Worm (Caenorhabditis elegans): Measurements from ENCODE around the gene Y53G8AR.9.

Y53G8AR.9 gene

DNA sequence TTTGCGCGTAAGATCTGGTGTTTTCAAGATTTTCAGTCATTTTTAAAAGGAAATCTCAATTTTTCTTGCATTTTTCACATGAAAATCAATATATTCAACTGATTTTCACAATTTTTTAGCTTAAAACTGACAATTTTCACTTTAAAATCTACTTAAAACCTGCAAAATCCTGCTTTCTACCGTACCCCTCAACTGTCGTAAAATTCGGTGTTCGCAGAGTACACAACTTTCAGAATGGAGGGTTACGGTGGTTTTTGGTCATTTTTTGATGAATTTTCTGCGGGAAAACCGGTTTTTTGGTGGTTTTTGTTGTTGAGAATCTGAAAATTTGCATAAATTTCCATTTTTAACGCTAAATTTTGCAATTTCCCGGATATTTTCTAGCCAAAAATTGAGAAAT, 8.9 kb downstream of the Y53G8AR.9 start:
- TF ChIP-seq snpc-1.1 (tag; optimal IDR thresholded peaks at IDR 0.05; ENCODE audit: insufficient read depth) (no peak), madf-8 (GFP tag; conservative IDR thresholded peaks at IDR 0.05) (0 out of 2 replicates have a peak, but pooled peaks have one; percentile 9), athp-1 (tag; optimal IDR thresholded peaks at IDR 0.05) (no peak), sdz-38 (tag; optimal IDR thresholded peaks at IDR 0.05) (no peak), K12H6.12 (tag; optimal IDR thresholded peaks at IDR 0.05) (no peak), akir-1 (GFP tag; optimal IDR thresholded peaks at IDR 0.05) (no peak), F49E8.2 (tag; optimal IDR thresholded peaks at IDR 0.05; ENCODE audit: insufficient read depth) (no peak), lin-35 (GFP tag; optimal IDR thresholded peaks at IDR 0.05) (no peak), F39B2.1 (GFP tag; IDR thresholded peaks at IDR 0.05) (no peak), lir-1 (GFP tag; conservative IDR thresholded peaks at IDR 0.05) (no peak), xnd-1 (tag; optimal IDR thresholded peaks at IDR 0.05) (peak; percentile 36), cebp-2 (GFP tag; IDR thresholded peaks at IDR 0.05) (no peak), K11D2.4 (GFP tag; IDR thresholded peaks at IDR 0.05) (no peak), efl-1 (GFP tag; optimal IDR thresholded peaks at IDR 0.05) (peak; percentile 60), egl-18 (GFP tag; IDR thresholded peaks at IDR 0.05) (no peak), ztf-18 (tag; optimal IDR thresholded peaks at IDR 0.05) (no peak), fkh-3 (tag; optimal IDR thresholded peaks at IDR 0.05) (no peak), lsl-1 (GFP tag; optimal IDR thresholded peaks at IDR 0.05) (peak; percentile 83), dpl-1 (GFP tag; optimal IDR thresholded peaks at IDR 0.05) (peak; percentile 11), C06A6.2 (GFP tag; conservative IDR thresholded peaks at IDR 0.05) (no peak), madf-6 (GFP tag; IDR thresholded peaks at IDR 0.05) (peak; percentile 57), sptf-2 (GFP tag; optimal IDR thresholded peaks at IDR 0.05) (no peak), F33H1.4 (GFP tag; IDR thresholded peaks at IDR 0.05) (peak; percentile 22; the same call in 1 of the 2 replicates), cebp-1 (GFP tag; IDR thresholded peaks at IDR 0.05) (no peak), cebp-1 (tag; optimal IDR thresholded peaks at IDR 0.05) (no peak), lin-54 (GFP tag; optimal IDR thresholded peaks at IDR 0.05) (peak; percentile 0), nhr-90 (tag; optimal IDR thresholded peaks at IDR 0.05) (no peak), ztf-25 (GFP tag; IDR thresholded peaks at IDR 0.05) (no peak), B0019.2 (GFP tag; conservative IDR thresholded peaks at IDR 0.05) (no peak)

DNA sequence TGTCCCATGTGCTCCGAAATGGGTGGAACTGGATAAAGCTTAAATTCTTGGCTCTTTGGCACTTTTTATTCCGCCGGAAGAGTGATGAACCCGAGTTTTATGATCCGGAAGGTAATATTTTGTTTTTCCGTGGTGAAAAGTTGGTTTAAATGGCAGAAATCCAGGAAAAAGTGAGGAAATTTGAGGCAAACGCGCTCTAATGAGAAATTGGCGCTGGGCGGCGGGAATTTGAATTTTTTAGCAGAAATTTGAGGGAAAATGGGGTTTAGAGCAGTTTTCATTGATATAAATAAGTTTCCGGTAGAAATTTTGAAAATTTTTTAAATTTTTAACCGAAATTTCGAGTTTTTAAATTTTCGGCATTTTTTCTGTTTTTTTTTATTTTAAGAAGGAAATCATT, 9.4 kb downstream of the Y53G8AR.9 start:
- TF ChIP-seq mcd-1 (GFP tag; IDR thresholded peaks at IDR 0.05) (peak; percentile 63), ztf-25 (GFP tag; IDR thresholded peaks at IDR 0.05) (no peak), efl-1 (GFP tag; optimal IDR thresholded peaks at IDR 0.05) (peak; percentile 40), lin-54 (GFP tag; optimal IDR thresholded peaks at IDR 0.05) (peak; percentile 49), nfyb-1 (GFP tag; IDR thresholded peaks at IDR 0.05) (no peak)

- TF ChIP-seq lir-1 (GFP tag; conservative IDR thresholded peaks at IDR 0.05) = no peak
- TF ChIP-seq cebp-1 (GFP tag; IDR thresholded peaks at IDR 0.05) = no peak; the same call in 1 of the 2 replicates
- peak; percentile 89 for TF ChIP-seq cebp-1 (tag; optimal IDR thresholded peaks at IDR 0.05)
- peak; percentile 88 for TF ChIP-seq hmg-1.2 (GFP tag; IDR thresholded peaks at IDR 0.05)
These were observed 10.0 kb downstream of the Y53G8AR.9 start, which contains the start of gene ral-1 for ce11 chrIII:3310876-3311597. Gene ral-1 (plus strand): TSS chrIII:3311310.

- TF ChIP-seq lin-54 (GFP tag; optimal IDR thresholded peaks at IDR 0.05) (peak; percentile 48), madf-8 (GFP tag; conservative IDR thresholded peaks at IDR 0.05) (0 out of 2 replicates have a peak, but pooled peaks have one; percentile 11), ccch-3 (GFP tag; optimal IDR thresholded peaks at IDR 0.05) (no peak), mes-4 (tag; optimal IDR thresholded peaks at IDR 0.05) (no peak), attf-3 (GFP tag; conservative IDR thresholded peaks at IDR 0.05) (no peak), ztf-25 (GFP tag; IDR thresholded peaks at IDR 0.05) (no peak), him-1 (tag; optimal IDR thresholded peaks at IDR 0.05) (no peak), C17E4.6 (GFP tag; IDR thresholded peaks at IDR 0.05) (no peak), C06A6.2 (GFP tag; conservative IDR thresholded peaks at IDR 0.05) (no peak), efl-1 (GFP tag; optimal IDR thresholded peaks at IDR 0.05) (peak; percentile 25), nfya-1 (tag; optimal IDR thresholded peaks at IDR 0.05; ENCODE audit: borderline replicate concordance, insufficient read depth) (no peak), nhr-27 (tag; optimal IDR thresholded peaks at IDR 0.05) (no peak), hrde-1 (tag; optimal IDR thresholded peaks at IDR 0.05; ENCODE audit: borderline replicate concordance) (no peak), ztf-3 (GFP tag; optimal IDR thresholded peaks at IDR 0.05) (no peak), lsl-1 (GFP tag; optimal IDR thresholded peaks at IDR 0.05) (peak; percentile 12), sdz-38 (tag; optimal IDR thresholded peaks at IDR 0.05) (no peak), akir-1 (GFP tag; optimal IDR thresholded peaks at IDR 0.05) (no peak), mcd-1 (GFP tag; IDR thresholded peaks at IDR 0.05) (peak; percentile 57)
These were observed 11.3 kb downstream of the Y53G8AR.9 start for ce11 chrIII:3309700-3310099.
